Worm (Caenorhabditis elegans) whole organism, L3 larva: ENCODE results near the gene Y10G11A.1.

Source experiments
- egl-27 ChIP-seq: sonication (generic microtip); optimal IDR thresholded peaks from 4 replicates; lab custom pipeline; 2017; ENCODE audit warnings: missing biosample characterization, missing genetic modification reagents, missing genetic modification characterization
- mdl-1 ChIP-seq: fragments of 150-350 bp; optimal IDR thresholded peaks from 2 replicates; lab custom pipeline; 2014; ENCODE audit warnings: missing biosample characterization, missing genetic modification characterization
- sea-2 ChIP-seq: fragments of 150-350 bp; sonication (generic microtip); optimal IDR thresholded peaks from 4 replicates; lab custom pipeline; 2014; ENCODE audit warnings: missing biosample characterization, missing genetic modification reagents, missing genetic modification characterization

- TF ChIP-seq mdl-1 (tag; lab: Kevin White, UChicago) (no peak), sea-2 (GFP tag; lab: Kevin White, UChicago) (no peak), egl-27 (tag; lab: Kevin White, UChicago) (no peak)
Observed at ce11 chrIV:16431929-16432328, 7.5 kb downstream of the Y10G11A.1 start, which contains the start of gene dlc-3.
